Worm (Caenorhabditis elegans) whole organism, early embryonic: ENCODE measurements around the gene bkip-1.

ENCODE experiments used
- B0310.2 ChIP-seq: sonication (generic microtip); optimal IDR thresholded peaks from 2 replicates; lab custom pipeline; 2016; ENCODE audit warnings: mild to moderate bottlenecking, missing genetic modification characterization, missing compliant biosample characterization
- aly-1 ChIP-seq: sonication (generic microtip); optimal IDR thresholded peaks from 2 replicates; lab custom pipeline; 2016; ENCODE audit warnings: missing genetic modification characterization, missing compliant biosample characterization
- ama-1 ChIP-seq: fragments of 150-350 bp; optimal IDR thresholded peaks from 2 replicates; lab custom pipeline; 2014
- ceh-36 ChIP-seq: sonication (generic microtip); optimal IDR thresholded peaks from 2 replicates; lab custom pipeline; 2016; ENCODE audit warnings: missing genetic modification characterization, inconsistent platforms, missing compliant biosample characterization
- hmg-4 ChIP-seq: fragments of 200-800 bp; sonication (Bioruptor generic); optimal IDR thresholded peaks from 2 replicates; lab custom pipeline; 2018; ENCODE audit warnings: mild to moderate bottlenecking, missing genetic modification characterization, missing compliant biosample characterization
- scrt-1 ChIP-seq: fragments of 200-800 bp; sonication (Bioruptor generic); IDR thresholded peaks from 2 replicates; pipeline ENCODE4 v1.3.6; 2022; ENCODE audit warnings: missing genetic modification characterization, missing compliant biosample characterization
- tbx-11 ChIP-seq: fragments of 200-800 bp; sonication (Bioruptor generic); IDR thresholded peaks from 2 replicates; pipeline ENCODE4 v1.3.6; 2022; ENCODE audit warnings: missing genetic modification characterization, missing compliant biosample characterization
- tbx-37 ChIP-seq: fragments of 200-800 bp; sonication (Bioruptor generic); conservative IDR thresholded peaks from 2 replicates; pipeline ENCODE4 v1.3.6; 2022; ENCODE audit warnings: missing genetic modification reagents, missing genetic modification characterization, missing compliant biosample characterization
- tra-4 ChIP-seq: sonication (generic microtip); optimal IDR thresholded peaks from 2 replicates; lab custom pipeline; 2017; ENCODE audit warnings: missing genetic modification characterization, missing compliant biosample characterization

DNA sequence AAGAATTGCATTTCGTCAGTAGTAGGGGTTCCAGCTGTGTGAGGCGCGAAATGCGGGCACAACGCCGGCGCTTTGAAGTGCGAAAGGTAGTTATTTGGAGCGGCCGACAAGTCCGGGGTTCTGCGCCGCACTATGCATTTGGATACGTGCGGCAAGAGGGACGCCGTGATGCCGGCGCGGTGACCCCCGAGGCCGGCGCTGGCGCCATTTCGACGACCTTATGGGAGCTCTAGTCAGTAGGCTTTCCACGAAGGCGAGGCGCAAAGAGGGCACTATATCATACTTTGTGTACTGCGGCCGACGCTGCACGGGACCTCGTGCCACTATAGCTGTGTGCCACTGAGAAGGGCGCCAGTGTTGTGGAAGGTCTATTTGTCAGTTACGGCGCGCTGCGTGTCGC lies 4.2 kb upstream of the bkip-1 start:
- TF ChIP-seq B0310.2 (tag; lab: Kevin White, UChicago) (no peak), tra-4 (tag; lab: Kevin White, UChicago) (no peak), ama-1 (lab: Kevin White, UChicago) (no peak), tbx-11 (GFP tag; lab: Robert Waterston, UW) (no peak), hmg-4 (GFP tag; lab: Kevin White, UChicago) (no peak), tbx-37 (no peak), ceh-36 (tag; lab: Kevin White, UChicago) (no peak), aly-1 (tag; lab: Kevin White, UChicago) (peak; percentile 42), scrt-1 (no peak)
